Worm (Caenorhabditis elegans): ENCODE measurements around the gene zipt-9.

DNA sequence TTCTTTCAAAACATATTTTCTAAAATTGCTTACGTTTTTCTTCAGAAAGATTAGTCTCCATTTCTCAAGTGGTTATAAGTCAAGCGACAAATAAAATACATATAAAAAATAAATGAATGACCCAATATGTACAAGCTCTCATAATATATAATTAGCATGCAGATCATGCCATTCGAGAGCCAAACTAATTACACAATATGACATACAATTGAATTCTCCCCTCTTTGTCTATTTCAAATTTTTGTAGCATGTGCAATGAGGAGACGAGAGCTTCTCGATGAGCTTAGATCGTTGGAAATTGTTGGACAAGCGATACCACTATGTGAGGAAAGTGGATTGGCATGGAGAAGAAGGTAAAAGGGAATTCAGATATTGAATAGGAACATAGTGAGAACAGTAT, 7.8 kb downstream of the zipt-9 start, which contains the start of gene hlh-34:
- no peak for TF ChIP-seq sptf-1 (tag; optimal IDR thresholded peaks at IDR 0.05)
- no peak for TF ChIP-seq elt-3 (tag; optimal IDR thresholded peaks at IDR 0.05)
- TF ChIP-seq lin-13 (tag; optimal IDR thresholded peaks at IDR 0.05): no peak
- peak; percentile 79 for TF ChIP-seq ces-1 (GFP tag; optimal IDR thresholded peaks at IDR 0.05)
- no peak for TF ChIP-seq mab-5 (tag; optimal IDR thresholded peaks at IDR 0.05)

Data from whole organism, mixed stage, embryonic.